Fruit fly (Drosophila melanogaster): ENCODE measurements around the gene Oseg4.

The Oseg4 gene

DNA sequence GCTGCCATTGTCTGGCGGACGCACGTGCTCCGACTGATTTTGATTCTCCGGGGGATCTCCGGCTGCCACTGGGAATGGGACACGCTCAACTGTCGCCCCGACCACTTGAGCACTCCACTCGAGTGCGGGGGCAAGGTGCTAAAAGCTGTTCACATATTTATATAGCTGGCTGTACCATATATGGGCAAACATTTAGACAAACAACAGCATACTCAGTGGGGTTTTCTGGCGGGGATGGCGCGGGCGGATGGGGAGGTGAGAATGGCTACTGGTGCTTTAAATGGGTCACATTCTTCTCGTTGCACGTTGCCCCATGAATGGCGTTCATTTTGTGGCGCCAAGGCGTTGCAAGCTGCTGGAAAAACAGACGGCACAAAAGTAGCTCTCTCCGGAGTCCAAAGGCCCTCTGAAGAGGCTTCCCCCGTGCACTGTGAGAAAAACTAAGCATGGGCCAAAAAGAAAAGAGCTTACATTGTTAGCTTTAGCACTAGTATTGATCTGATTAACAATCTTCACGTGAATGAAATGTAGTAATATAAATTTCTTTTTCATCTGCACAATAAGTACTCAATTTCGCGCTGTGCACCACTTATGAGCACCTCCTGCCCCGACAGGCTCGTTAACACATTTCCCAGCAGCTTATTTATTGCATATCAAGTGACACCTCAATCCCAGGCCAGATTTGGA lies 44.7 kb downstream of the Oseg4 start (continued):
- TF ChIP-seq Ssrp (tag; optimal IDR thresholded peaks at IDR 0.05) (peak; percentile 26), CG2678 (tag; optimal IDR thresholded peaks at IDR 0.05) (peak; percentile 55), trh (GFP tag; optimal IDR thresholded peaks at IDR 0.05) (no peak), gsb (GFP tag; IDR thresholded peaks at IDR 0.05) (no peak), Spps (tag; optimal IDR thresholded peaks at IDR 0.05) (peak; percentile 19), CG4854 (GFP tag; optimal IDR thresholded peaks at IDR 0.05) (no peak), CG17802 (tag; optimal IDR thresholded peaks at IDR 0.05) (no peak), ranshi (GFP tag; IDR thresholded peaks at IDR 0.05) (no peak), CG14050 (GFP tag; IDR thresholded peaks at IDR 0.05) (no peak), seq (GFP tag; IDR thresholded peaks at IDR 0.05) (peak; percentile 50; the same call in 1 of the 2 replicates), lola (GFP tag; optimal IDR thresholded peaks at IDR 0.05) (peak in 1 of 3 experiments; percentile 43), ssp (GFP tag; IDR thresholded peaks at IDR 0.05) (no peak), grn (GFP tag; optimal IDR thresholded peaks at IDR 0.05) (peak; percentile 3), CG12744 (GFP tag; optimal IDR thresholded peaks at IDR 0.05) (no peak), Atf6 (GFP tag; IDR thresholded peaks at IDR 0.05) (no peak), MBD-R2 (GFP tag; IDR thresholded peaks at IDR 0.05) (no peak), Drgx (GFP tag; IDR thresholded peaks at IDR 0.05) (peak; percentile 75), H15 (GFP tag; IDR thresholded peaks at IDR 0.05) (peak; percentile 40; the same call in 1 of the 3 replicates), Usf (GFP tag; optimal IDR thresholded peaks at IDR 0.05) (no peak), Doc3 (GFP tag; IDR thresholded peaks at IDR 0.05; ENCODE audit: partially characterized antibody) (no peak), eyg (GFP tag; optimal IDR thresholded peaks at IDR 0.05) (no peak), Med (GFP tag) (peak; percentile 76), Awh (GFP tag; IDR thresholded peaks at IDR 0.05) (peak; percentile 33; the same call in 1 of the 2 replicates), Aef1 (GFP tag; IDR thresholded peaks at IDR 0.05) (no peak), hkb (optimal IDR thresholded peaks at IDR 0.05) (no peak), hkb (GFP tag; IDR thresholded peaks at IDR 0.05) (0 out of 2 replicates have a peak, but pooled peaks have one; percentile 41), kni (GFP tag; optimal IDR thresholded peaks at IDR 0.05) (peak; percentile 74), CG6254 (GFP tag; optimal IDR thresholded peaks at IDR 0.05) (peak; percentile 37), MTF-1 (GFP tag; optimal IDR thresholded peaks at IDR 0.05; ENCODE audit: borderline replicate concordance) (peak; percentile 62), CG34422 (GFP tag; IDR thresholded peaks at IDR 0.05) (0 out of 3 replicates have a peak, but pooled peaks have one; percentile 22), Xbp1 (GFP tag; optimal IDR thresholded peaks at IDR 0.05) (peak; percentile 20), Dip3 (GFP tag; optimal IDR thresholded peaks at IDR 0.05) (no peak), Trl (optimal IDR thresholded peaks at IDR 0.05) (no peak), Trl (GFP tag; optimal IDR thresholded peaks at IDR 0.05) (no peak), Blimp-1 (GFP tag; optimal IDR thresholded peaks at IDR 0.05) (peak; percentile 58), CG12942 (GFP tag; optimal IDR thresholded peaks at IDR 0.05) (no peak), btn (GFP tag; optimal IDR thresholded peaks at IDR 0.05) (no peak), Fer3 (tag; optimal IDR thresholded peaks at IDR 0.05) (no peak), Six4 (GFP tag; optimal IDR thresholded peaks at IDR 0.05) (no peak), CG6791 (GFP tag; IDR thresholded peaks at IDR 0.05; ENCODE audit: partially characterized antibody) (no peak), Dip2 (GFP tag; IDR thresholded peaks at IDR 0.05) (no peak), CG16815 (GFP tag; optimal IDR thresholded peaks at IDR 0.05) (peak; percentile 11), Fer2 (tag; optimal IDR thresholded peaks at IDR 0.05) (no peak), E2f1 (GFP tag; IDR thresholded peaks at IDR 0.05) (no peak; the same call in 1 of the 2 replicates), vnd (GFP tag; IDR thresholded peaks at IDR 0.05; ENCODE audit: partially characterized antibody) (no peak), CG4730 (GFP tag; IDR thresholded peaks at IDR 0.05) (no peak), nom (GFP tag; optimal IDR thresholded peaks at IDR 0.05) (peak; percentile 80), Hr3 (GFP tag; optimal IDR thresholded peaks at IDR 0.05) (peak; percentile 3), dm (GFP tag; optimal IDR thresholded peaks at IDR 0.05) (no peak), E2f2 (GFP tag; IDR thresholded peaks at IDR 0.05) (no peak), yki (optimal IDR thresholded peaks at IDR 0.05) (no peak)
